Fruit fly (Drosophila melanogaster) whole organism, embryonic: Measurements from ENCODE around the gene Scgalpha.

ENCODE experiments used
- Abd-B ChIP-seq: fragments of 200-800 bp; sonication (Bioruptor generic); optimal IDR thresholded peaks from 2 replicates; lab custom pipeline; 2018; ENCODE audit warnings: missing biosample characterization, mild to moderate bottlenecking, missing genetic modification characterization, moderate library complexity
- Adf1 ChIP-seq: fragments of 200-800 bp; sonication (Bioruptor generic); IDR thresholded peaks from 2 replicates; pipeline ENCODE4 v1.3.6; 2022; ENCODE audit warnings: missing biosample characterization, missing genetic modification characterization
- Atf3 ChIP-seq: fragments of 200-800 bp; sonication (Bioruptor generic); optimal IDR thresholded peaks from 3 replicates; lab custom pipeline; 2016; ENCODE audit warnings: missing biosample characterization, missing genetic modification characterization
- Awh ChIP-seq: fragments of 200-800 bp; sonication (Bioruptor generic); IDR thresholded peaks from 2 replicates; pipeline ENCODE4, ENCODE4 v1.3.6; 2022; ENCODE audit warnings: missing biosample characterization, missing genetic modification characterization
- CG10209 ChIP-seq: fragments of 200-800 bp; sonication (Bioruptor generic); optimal IDR thresholded peaks from 3 replicates; lab custom pipeline; 2017; ENCODE audit warnings: missing biosample characterization, mild to moderate bottlenecking, missing genetic modification characterization, missing genetic modification reagents
- CG10267 ChIP-seq: fragments of 200-800 bp; sonication (Bioruptor generic); optimal IDR thresholded peaks from 2 replicates; lab custom pipeline; 2018; ENCODE audit warnings: missing biosample characterization, mild to moderate bottlenecking, missing genetic modification characterization, moderate library complexity
- CG10462 ChIP-seq: fragments of 200-800 bp; sonication (Bioruptor generic); optimal IDR thresholded peaks from 2 replicates; lab custom pipeline; 2016; ENCODE audit warnings: missing biosample characterization, missing genetic modification characterization
- CG11695 ChIP-seq: fragments of 200-800 bp; sonication (Bioruptor generic); IDR thresholded peaks from 3 replicates; pipeline ENCODE4 v1.3.6; 2022; ENCODE audit warnings: missing biosample characterization, missing genetic modification characterization
- CG12236 ChIP-seq: fragments of 200-800 bp; sonication (Bioruptor generic); optimal IDR thresholded peaks from 2 replicates; lab custom pipeline; 2016; ENCODE audit warnings: missing biosample characterization, missing genetic modification characterization
- CG12299 ChIP-seq: fragments of 200-800 bp; sonication (Bioruptor generic); optimal IDR thresholded peaks from 2 replicates; lab custom pipeline; 2018; ENCODE audit warnings: missing biosample characterization, mild to moderate bottlenecking, missing genetic modification characterization
- CG12391 ChIP-seq: fragments of 200-800 bp; sonication (Bioruptor generic); optimal IDR thresholded peaks from 3 replicates; lab custom pipeline; 2018; ENCODE audit warnings: missing biosample characterization, mild to moderate bottlenecking, missing genetic modification characterization, moderate library complexity
- CG13123 ChIP-seq: fragments of 200-800 bp; sonication (Bioruptor generic); optimal IDR thresholded peaks from 2 replicates; lab custom pipeline; 2016; ENCODE audit warnings: missing biosample characterization, missing genetic modification characterization
- CG13775 ChIP-seq: fragments of 200-800 bp; sonication (Bioruptor generic); optimal IDR thresholded peaks from 3 replicates; lab custom pipeline; 2017; ENCODE audit warnings: missing biosample characterization, mild to moderate bottlenecking, missing genetic modification characterization
- CG15011 ChIP-seq: fragments of 200-800 bp; sonication (Bioruptor generic); optimal IDR thresholded peaks from 3 replicates; lab custom pipeline; 2018; ENCODE audit warnings: missing biosample characterization, mild to moderate bottlenecking, missing genetic modification characterization
- CG1603 ChIP-seq: fragments of 200-800 bp; sonication (Bioruptor generic); optimal IDR thresholded peaks from 2 replicates; lab custom pipeline; 2019; ENCODE audit warnings: missing biosample characterization, mild to moderate bottlenecking, missing genetic modification characterization, moderate library complexity
- CG16779 ChIP-seq: fragments of 200-800 bp; sonication (Bioruptor generic); IDR thresholded peaks from 2 replicates; pipeline ENCODE4 v1.3.6; 2022; ENCODE audit warnings: missing biosample characterization, missing genetic modification characterization
- CG1832 ChIP-seq: fragments of 200-800 bp; sonication (Bioruptor generic); optimal IDR thresholded peaks from 2 replicates; lab custom pipeline; 2017; ENCODE audit warnings: missing biosample characterization, mild to moderate bottlenecking, missing genetic modification characterization, inconsistent platforms
- CG18599 ChIP-seq: fragments of 200-800 bp; sonication (Bioruptor generic); optimal IDR thresholded peaks from 3 replicates; lab custom pipeline; 2017; ENCODE audit warnings: missing biosample characterization, missing genetic modification characterization, mild to moderate bottlenecking, moderate library complexity, missing genetic modification reagents
- CG2120 ChIP-seq: fragments of 200-800 bp; sonication (Bioruptor generic); optimal IDR thresholded peaks from 3 replicates; lab custom pipeline; 2016; ENCODE audit warnings: missing biosample characterization, missing genetic modification characterization
- CG30431 ChIP-seq: fragments of 200-800 bp; sonication (Bioruptor generic); optimal IDR thresholded peaks from 2 replicates; lab custom pipeline; 2017; ENCODE audit warnings: missing biosample characterization, missing genetic modification characterization
- CG3995 ChIP-seq: fragments of 200-800 bp; sonication (Bioruptor generic); optimal IDR thresholded peaks from 3 replicates; lab custom pipeline; 2016; ENCODE audit warnings: missing biosample characterization, missing genetic modification characterization
- CG5180 ChIP-seq: fragments of 200-800 bp; sonication (Bioruptor generic); optimal IDR thresholded peaks from 3 replicates; lab custom pipeline; 2017; ENCODE audit warnings: missing biosample characterization, missing genetic modification characterization, mild to moderate bottlenecking, moderate library complexity, missing genetic modification reagents
- CG9609 ChIP-seq: fragments of 200-800 bp; sonication (Bioruptor generic); optimal IDR thresholded peaks from 3 replicates; lab custom pipeline; 2016; ENCODE audit warnings: missing biosample characterization, missing genetic modification characterization
- D19A ChIP-seq: fragments of 200-800 bp; optimal IDR thresholded peaks from 3 replicates; lab custom pipeline; 2019; ENCODE audit warnings: missing biosample characterization, mild to moderate bottlenecking, missing genetic modification characterization, moderate library complexity
- Dp ChIP-seq: fragments of 200-800 bp; sonication (Bioruptor generic); optimal IDR thresholded peaks from 2 replicates; lab custom pipeline; 2018; ENCODE audit warnings: missing biosample characterization, mild to moderate bottlenecking, missing genetic modification characterization, moderate library complexity
- Drgx ChIP-seq: fragments of 200-800 bp; sonication (Bioruptor generic); IDR thresholded peaks from 2 replicates; pipeline ENCODE4 v1.3.6; 2022; ENCODE audit warnings: missing biosample characterization, missing genetic modification characterization
- HmgD ChIP-seq: fragments of 200-800 bp; sonication (Bioruptor generic); optimal IDR thresholded peaks from 3 replicates; lab custom pipeline; 2016; ENCODE audit warnings: missing biosample characterization, missing genetic modification characterization
- Hr39 ChIP-seq: fragments of >200 bp; optimal IDR thresholded peaks from 2 replicates; lab custom pipeline; 2017
- Kr ChIP-seq: fragments of 200-800 bp; sonication (Bioruptor generic); optimal IDR thresholded peaks from 2 replicates; lab custom pipeline; 2017; ENCODE audit warnings: missing biosample characterization, mild to moderate bottlenecking, missing genetic modification characterization
- Lhr ChIP-seq: fragments of 200-800 bp; sonication (Bioruptor generic); optimal IDR thresholded peaks from 3 replicates; lab custom pipeline; 2017; ENCODE audit warnings: mild to moderate bottlenecking, missing biosample characterization, missing genetic modification reagents, missing genetic modification characterization
- Med ChIP-seq: fragments of 200-800 bp; sonication (Bioruptor generic); peaks from one replicate; lab custom pipeline; 2016; ENCODE audit warnings: missing biosample characterization, missing genetic modification characterization, mild to moderate bottlenecking, inconsistent platforms, moderate library complexity
- Poxn ChIP-seq: fragments of 200-800 bp; sonication (Bioruptor generic); IDR thresholded peaks from 2 replicates; pipeline ENCODE4 v1.3.6; 2022; ENCODE audit warnings: missing biosample characterization, missing genetic modification characterization
- Stat92E ChIP-seq, 3 experiments: fragments of >200 bp in 2 of 3; fragments of 200-800 bp in 1 of 3; sonication (Bioruptor generic) in 1 of 3; optimal IDR thresholded peaks; 2 replicates each; lab custom pipeline; 2017 to 2019; ENCODE audit warnings: missing biosample characterization in 3 of 3, missing genetic modification characterization in 3 of 3, mild to moderate bottlenecking in 1 of 3, moderate library complexity in 1 of 3
- ara ChIP-seq: fragments of 200-800 bp; sonication (Bioruptor generic); IDR thresholded peaks from 2 replicates; pipeline ENCODE4 v1.3.6; 2022; ENCODE audit warnings: missing biosample characterization, missing genetic modification characterization
- br ChIP-seq: fragments of >200 bp; optimal IDR thresholded peaks from 2 replicates; lab custom pipeline; 2017
- da ChIP-seq: fragments of 200-800 bp; sonication (Bioruptor generic); optimal IDR thresholded peaks from 2 replicates; lab custom pipeline; 2016; ENCODE audit warnings: missing biosample characterization, missing genetic modification characterization
- emc ChIP-seq: fragments of 200-800 bp; sonication (Bioruptor generic); optimal IDR thresholded peaks from 2 replicates; lab custom pipeline; 2016; ENCODE audit warnings: missing biosample characterization, missing genetic modification characterization
- gem ChIP-seq: fragments of 200-800 bp; sonication (Bioruptor generic); optimal IDR thresholded peaks from 2 replicates; lab custom pipeline; 2019; ENCODE audit warnings: missing biosample characterization, mild to moderate bottlenecking, missing genetic modification characterization, moderate library complexity
- gro ChIP-seq: fragments of 200-800 bp; sonication (Bioruptor generic); optimal IDR thresholded peaks from 2 replicates; lab custom pipeline; 2016; ENCODE audit warnings: missing biosample characterization, missing genetic modification characterization
- ind ChIP-seq: fragments of 200-800 bp; sonication (Bioruptor generic); optimal IDR thresholded peaks from 3 replicates; lab custom pipeline; 2016; ENCODE audit warnings: missing biosample characterization, missing genetic modification characterization
- kah ChIP-seq: fragments of 200-800 bp; sonication (Bioruptor generic); optimal IDR thresholded peaks from 2 replicates; lab custom pipeline; 2018; ENCODE audit warnings: missing biosample characterization, mild to moderate bottlenecking, missing genetic modification characterization
- mirr ChIP-seq: fragments of 200-800 bp; sonication (Bioruptor generic); optimal IDR thresholded peaks from 3 replicates; lab custom pipeline; 2018; ENCODE audit warnings: missing biosample characterization, mild to moderate bottlenecking, missing genetic modification characterization
- oc ChIP-seq: fragments of 200-800 bp; sonication (Bioruptor generic); optimal IDR thresholded peaks from 2 replicates; lab custom pipeline; 2018; ENCODE audit warnings: missing biosample characterization, mild to moderate bottlenecking, missing genetic modification characterization, moderate library complexity
- p53 ChIP-seq: fragments of 200-800 bp; sonication (Bioruptor generic); optimal IDR thresholded peaks from 2 replicates; lab custom pipeline; 2016; ENCODE audit warnings: missing biosample characterization, missing genetic modification characterization
- pzg ChIP-seq: fragments of 200-800 bp; sonication (Bioruptor generic); optimal IDR thresholded peaks from 3 replicates; lab custom pipeline; 2018; ENCODE audit warnings: missing biosample characterization, mild to moderate bottlenecking, missing genetic modification characterization, moderate library complexity
- ranshi ChIP-seq: fragments of 200-800 bp; sonication (Bioruptor generic); IDR thresholded peaks from 2 replicates; pipeline ENCODE4 v1.3.6; 2022; ENCODE audit warnings: missing biosample characterization, missing genetic modification characterization
- schlank ChIP-seq: fragments of 200-800 bp; sonication (Bioruptor generic); optimal IDR thresholded peaks from 2 replicates; lab custom pipeline; 2018; ENCODE audit warnings: missing biosample characterization, mild to moderate bottlenecking, missing genetic modification characterization
- sna ChIP-seq: fragments of 200-800 bp; sonication (Bioruptor generic); IDR thresholded peaks from 2 replicates; pipeline ENCODE4 v1.3.6; 2022; ENCODE audit warnings: missing biosample characterization, missing genetic modification characterization; ENCODE audit not compliant: partially characterized antibody
- stc ChIP-seq: fragments of 200-800 bp; sonication (Bioruptor generic); IDR thresholded peaks from 2 replicates; pipeline ENCODE4 v1.3.6; 2022; ENCODE audit warnings: missing biosample characterization, missing genetic modification characterization
- usp ChIP-seq: fragments of >200 bp; optimal IDR thresholded peaks from 2 replicates; lab custom pipeline; 2017; ENCODE audit warnings: missing biosample characterization, missing genetic modification characterization
- wdn ChIP-seq: fragments of 200-800 bp; sonication (Bioruptor generic); IDR thresholded peaks from 2 replicates; pipeline ENCODE4 v1.3.6; 2022; ENCODE audit warnings: missing biosample characterization, missing genetic modification characterization

The Scgalpha gene

DNA sequence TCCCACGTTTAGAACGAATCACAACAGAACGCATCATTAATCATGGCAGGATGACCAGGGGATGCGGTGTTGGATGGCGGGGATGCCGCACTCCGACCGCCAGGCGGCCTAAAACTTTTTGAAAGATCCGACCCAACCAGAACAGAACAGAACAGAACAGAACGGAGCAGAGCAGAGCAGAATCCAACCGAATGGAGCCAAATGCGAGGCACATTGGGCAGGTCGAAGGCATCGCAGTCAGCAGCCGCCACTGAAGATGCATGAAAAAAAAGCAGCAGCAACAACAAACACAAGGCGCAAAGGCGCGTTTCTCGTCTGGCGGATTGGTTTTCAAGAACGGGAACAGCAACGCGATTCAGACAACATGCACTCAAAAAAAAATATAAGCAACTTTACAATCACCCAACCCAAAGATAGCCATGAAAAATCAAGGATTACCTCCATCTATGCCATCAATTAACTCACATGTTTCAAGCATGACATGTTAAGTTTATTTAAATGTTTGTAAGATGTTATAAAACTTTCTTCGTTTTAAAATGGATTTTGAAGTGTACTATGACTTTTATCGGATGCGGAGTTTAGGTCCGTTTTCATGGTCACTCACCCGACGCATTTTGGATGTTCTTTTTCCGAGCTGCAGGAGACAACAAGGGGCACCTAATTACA, 23.7 kb upstream of the Scgalpha start (continued):
- no peak for TF ChIP-seq usp (GFP tag; lab: Kevin White, UChicago)
- peak; percentile 82 for TF ChIP-seq ara (GFP tag; lab: Robert Waterston, UW)
- TF ChIP-seq CG1603 (tag; lab: Kevin White, UChicago) = peak; percentile 78
- peak; percentile 51 for TF ChIP-seq CG10462
- TF ChIP-seq sna = no peak
- peak; percentile 28 for TF ChIP-seq oc
- TF ChIP-seq gro = peak; percentile 13
- TF ChIP-seq CG2120 (GFP tag; lab: Kevin White, UChicago) = no peak
- TF ChIP-seq CG10209 (GFP tag; lab: Kevin White, UChicago) = peak; percentile 67
- TF ChIP-seq mirr = no peak
- no peak for TF ChIP-seq br (lab: Kevin White, UChicago)
- no peak for TF ChIP-seq CG15011 (GFP tag; lab: Kevin White, UChicago)
- TF ChIP-seq CG12299 (tag; lab: Kevin White, UChicago) = no peak
- TF ChIP-seq CG12391 = peak; percentile 80
- TF ChIP-seq ranshi = 0 out of 2 replicates have a peak, but pooled peaks have one; percentile 28
- TF ChIP-seq gem (tag; lab: Kevin White, UChicago) = peak; percentile 85
- peak; percentile 74 for TF ChIP-seq D19A (tag; lab: Kevin White, UChicago)
- TF ChIP-seq CG30431 (GFP tag; lab: Kevin White, UChicago) = peak; percentile 63
- TF ChIP-seq CG13123 (GFP tag; lab: Kevin White, UChicago) = peak; percentile 30
- no peak for TF ChIP-seq CG5180 (GFP tag; lab: Kevin White, UChicago)
- TF ChIP-seq Poxn (GFP tag; lab: Robert Waterston, UW) = no peak
- peak; percentile 47 for TF ChIP-seq Lhr (GFP tag; lab: Kevin White, UChicago)
- no peak for TF ChIP-seq CG3995 (GFP tag; lab: Kevin White, UChicago)
- TF ChIP-seq Hr39 = no peak
- TF ChIP-seq da (GFP tag; lab: Kevin White, UChicago) = no peak
- TF ChIP-seq CG1832 = no peak
- no peak for TF ChIP-seq p53
- TF ChIP-seq Adf1 (GFP tag; lab: Robert Waterston, UW) = no peak
- no peak for TF ChIP-seq emc (GFP tag; lab: Kevin White, UChicago)
- TF ChIP-seq wdn = no peak
- TF ChIP-seq Awh (GFP tag; lab: Robert Waterston, UW) = 0 out of 2 replicates have a peak, but pooled peaks have one; percentile 50
- no peak for TF ChIP-seq kah (GFP tag; lab: Kevin White, UChicago)
- TF ChIP-seq Drgx (GFP tag; lab: Robert Waterston, UW) = peak; percentile 69
- peak; percentile 15 for TF ChIP-seq CG12236 (GFP tag; lab: Kevin White, UChicago)
- TF ChIP-seq CG13775 (GFP tag; lab: Kevin White, UChicago) = peak; percentile 65
- no peak for TF ChIP-seq Dp (GFP tag; lab: Kevin White, UChicago)
- no peak for TF ChIP-seq pzg (GFP tag; lab: Kevin White, UChicago)
- TF ChIP-seq Stat92E (GFP tag; optimal IDR thresholded peaks at IDR 0.05; lab: Kevin White, UChicago) = peak in 1 of 3 experiments; percentile 67
- TF ChIP-seq CG10267 (tag; lab: Kevin White, UChicago) = peak; percentile 80
- TF ChIP-seq schlank (tag; lab: Kevin White, UChicago) = no peak
- peak; percentile 49 for TF ChIP-seq CG9609
- peak; percentile 36 for TF ChIP-seq Abd-B (GFP tag; lab: Kevin White, UChicago)
- TF ChIP-seq CG18599 = peak; percentile 20
- peak; percentile 11 for TF ChIP-seq ind (GFP tag; lab: Kevin White, UChicago)
- TF ChIP-seq HmgD (GFP tag; lab: Kevin White, UChicago) = no peak
- peak; percentile 91 for TF ChIP-seq Med (GFP tag; lab: Kevin White, UChicago)
- peak; percentile 56 for TF ChIP-seq Atf3 (GFP tag; lab: Kevin White, UChicago)
- TF ChIP-seq CG16779 (GFP tag; lab: Robert Waterston, UW) = no peak
- peak; percentile 50 for TF ChIP-seq stc (GFP tag; lab: Robert Waterston, UW)
- peak; percentile 67; the same call in 1 of the 3 replicates for TF ChIP-seq CG11695 (GFP tag; lab: Robert Waterston, UW)
- no peak for TF ChIP-seq Kr (GFP tag; lab: Kevin White, UChicago)
